Worm (Caenorhabditis elegans) whole organism, mixed stage, embryonic: ENCODE results near the gene T23E7.6.

Experiments
- bed-3 ChIP-seq: fragments of 200-800 bp; sonication (Bioruptor generic); optimal IDR thresholded peaks from 3 replicates; lab custom pipeline; 2018; ENCODE audit warnings: mild to moderate bottlenecking, missing genetic modification characterization, moderate library complexity, missing compliant biosample characterization
- ham-2 ChIP-seq: fragments of 200-800 bp; sonication (Bioruptor generic); optimal IDR thresholded peaks from 2 replicates; lab custom pipeline; 2018; ENCODE audit warnings: mild to moderate bottlenecking, missing genetic modification characterization, missing compliant biosample characterization
- hlh-1 ChIP-seq: fragments of 150-350 bp; optimal IDR thresholded peaks from 2 replicates; lab custom pipeline; 2014; ENCODE audit warnings: missing biosample characterization, missing genetic modification reagents, missing genetic modification characterization
- mep-1 ChIP-seq: fragments of 150-350 bp; optimal IDR thresholded peaks from 2 replicates; lab custom pipeline; 2017; ENCODE audit warnings: missing biosample characterization, missing genetic modification reagents, missing genetic modification characterization, inconsistent platforms
- nhr-2 ChIP-seq: fragments of 150-350 bp; optimal IDR thresholded peaks from 2 replicates; lab custom pipeline; 2014; ENCODE audit warnings: missing biosample characterization, missing genetic modification characterization
- nhr-237 ChIP-seq: fragments of 150-350 bp; optimal IDR thresholded peaks from 2 replicates; lab custom pipeline; 2014; ENCODE audit warnings: missing biosample characterization, missing genetic modification characterization
- sptf-1 ChIP-seq: sonication (generic microtip); optimal IDR thresholded peaks from 2 replicates; lab custom pipeline; 2017; ENCODE audit warnings: mild to moderate bottlenecking, missing genetic modification characterization, moderate library complexity, missing compliant biosample characterization
- tbx-8 ChIP-seq: fragments of 200-800 bp; sonication (Bioruptor generic); optimal IDR thresholded peaks from 2 replicates; lab custom pipeline; 2018; ENCODE audit warnings: mild to moderate bottlenecking, missing genetic modification characterization, moderate library complexity, missing compliant biosample characterization

The T23E7.6 gene

DNA sequence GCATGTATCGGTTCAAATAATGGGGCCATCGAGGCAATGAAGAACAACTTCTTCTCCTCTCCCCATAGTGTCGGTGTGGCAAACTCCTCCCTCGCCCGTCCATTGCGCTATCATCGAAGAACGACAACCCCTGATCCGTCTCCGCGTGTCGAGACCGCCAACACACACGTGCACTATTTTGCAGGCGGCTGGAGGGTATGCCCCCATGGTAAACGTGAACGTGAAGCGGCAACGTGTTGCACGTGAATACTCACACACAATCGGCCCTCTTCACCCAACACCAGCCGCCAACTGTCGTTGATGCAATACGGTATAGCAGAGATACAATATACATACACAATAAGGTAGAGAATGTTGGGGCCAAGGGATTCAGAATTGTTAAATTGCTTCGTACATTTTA, 51.4 kb downstream of the T23E7.6 start (continued):
- TF ChIP-seq ham-2 (GFP tag; lab: Kevin White, UChicago) (no peak), sptf-1 (tag; lab: Kevin White, UChicago) (peak; percentile 15)

- TF ChIP-seq nhr-2 (tag; lab: Kevin White, UChicago) (peak; percentile 13), hlh-1 (tag; lab: Kevin White, UChicago) (peak; percentile 63), tbx-8 (GFP tag; lab: Kevin White, UChicago) (no peak)
Measured at ce11 chrX:17631703-17632102, 52.9 kb downstream of the T23E7.6 start.

ce11 chrX:17630888-17631287, 53.7 kb downstream of the T23E7.6 start:
- peak; percentile 3 for TF ChIP-seq sptf-1 (tag; lab: Kevin White, UChicago)
- no peak for TF ChIP-seq mep-1 (tag; lab: Kevin White, UChicago)
- no peak for TF ChIP-seq nhr-237 (tag; lab: Kevin White, UChicago)
- no peak for TF ChIP-seq bed-3 (GFP tag; lab: Kevin White, UChicago)
